Worm (Caenorhabditis elegans) whole organism, late embryonic: ENCODE results near the gene T20D4.10.

ENCODE experiments used
- F13H6.1 ChIP-seq: sonication (generic microtip); optimal IDR thresholded peaks from 2 replicates; lab custom pipeline; 2016; ENCODE audit warnings: missing genetic modification characterization, missing compliant biosample characterization
- ceh-19 ChIP-seq: fragments of 200-800 bp; sonication (Bioruptor generic); optimal IDR thresholded peaks from 2 replicates; lab custom pipeline; 2018; ENCODE audit warnings: mild to moderate bottlenecking, missing genetic modification characterization, missing compliant biosample characterization
- ceh-2 ChIP-seq: sonication (generic microtip); optimal IDR thresholded peaks from 2 replicates; lab custom pipeline; 2016; ENCODE audit warnings: missing genotype, missing genetic modification characterization, missing compliant biosample characterization
- ceh-6 ChIP-seq: fragments of 200-800 bp; sonication (Bioruptor generic); optimal IDR thresholded peaks from 2 replicates; lab custom pipeline; 2018; ENCODE audit warnings: mild to moderate bottlenecking, missing genetic modification characterization, missing compliant biosample characterization
- che-1 ChIP-seq: sonication (generic microtip); optimal IDR thresholded peaks from 2 replicates; lab custom pipeline; 2016; ENCODE audit warnings: mild to moderate bottlenecking, missing genetic modification characterization, missing compliant biosample characterization
- madf-2 ChIP-seq: sonication (generic microtip); optimal IDR thresholded peaks from 2 replicates; lab custom pipeline; 2017; ENCODE audit warnings: missing genetic modification characterization, missing compliant biosample characterization
- pat-9 ChIP-seq: fragments of 200-800 bp; sonication (Bioruptor generic); optimal IDR thresholded peaks from 2 replicates; lab custom pipeline; 2018; ENCODE audit warnings: mild to moderate bottlenecking, missing genetic modification characterization, moderate library complexity, missing compliant biosample characterization
- pha-4 ChIP-seq: fragments of 150-350 bp; optimal IDR thresholded peaks from 2 replicates; lab custom pipeline; 2018; ENCODE audit warnings: missing biosample characterization, missing genetic modification reagents, missing genetic modification characterization
- syd-9 ChIP-seq: sonication (generic microtip); optimal IDR thresholded peaks from 2 replicates; lab custom pipeline; 2016; ENCODE audit warnings: mild to moderate bottlenecking, missing genetic modification characterization, moderate library complexity, missing compliant biosample characterization
- tbx-7 ChIP-seq: sonication (generic microtip); optimal IDR thresholded peaks from 2 replicates; lab custom pipeline; 2016; ENCODE audit warnings: missing genotype, missing genetic modification characterization, missing compliant biosample characterization
- unc-3 ChIP-seq, 2 experiments: fragments of 200-800 bp in 1 of 2; sonication (Bioruptor generic) in 1 of 2; sonication (generic microtip) in 1 of 2; conservative IDR thresholded peaks in 1 of 2; optimal IDR thresholded peaks in 1 of 2; 2 replicates each; pipeline versions ENCODE4 v1.3.6 to Lab custom; 2016 to 2022; ENCODE audit warnings: missing compliant biosample characterization in 2 of 2, missing genetic modification characterization in 2 of 2, missing genetic modification reagents in 1 of 2
- unc-86 ChIP-seq: sonication (generic microtip); optimal IDR thresholded peaks from 2 replicates; lab custom pipeline; 2016; ENCODE audit warnings: missing genetic modification characterization, missing compliant biosample characterization

DNA sequence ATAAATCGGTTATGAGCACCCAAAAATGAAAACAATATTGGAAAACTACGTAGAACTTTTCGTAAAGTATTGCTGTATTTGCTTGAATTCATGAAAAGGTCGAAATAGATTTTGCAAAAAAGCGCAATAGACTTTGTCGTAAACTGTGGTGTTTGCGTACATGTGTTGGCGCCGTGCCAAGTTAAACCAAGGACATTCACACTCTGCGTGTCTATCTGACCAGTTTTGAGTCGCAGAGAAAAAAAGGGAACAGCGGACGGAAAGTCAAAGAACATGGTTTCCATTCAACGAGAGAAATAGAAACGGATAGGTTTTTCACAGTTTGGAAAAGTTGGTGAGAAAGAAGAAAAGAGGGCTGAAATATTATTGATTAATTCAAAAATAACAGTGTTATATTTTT lies 9.0 kb upstream of the T20D4.10 start:
- no peak for TF ChIP-seq unc-86 (tag; lab: Kevin White, UChicago)
- no peak for TF ChIP-seq F13H6.1 (tag; lab: Kevin White, UChicago)
- TF ChIP-seq unc-3 (GFP tag; conservative IDR thresholded peaks at IDR 0.05; lab: Robert Waterston, UW), result no peak
- no peak for TF ChIP-seq unc-3 (tag; optimal IDR thresholded peaks at IDR 0.05; lab: Kevin White, UChicago)
- no peak for TF ChIP-seq che-1
- no peak for TF ChIP-seq ceh-2
- no peak for TF ChIP-seq syd-9 (tag; lab: Kevin White, UChicago)
- TF ChIP-seq ceh-19 (GFP tag; lab: Kevin White, UChicago), result no peak
- no peak for TF ChIP-seq pat-9 (tag; lab: Kevin White, UChicago)
- TF ChIP-seq tbx-7 (tag; lab: Kevin White, UChicago), result no peak
- TF ChIP-seq ceh-6 (GFP tag; lab: Kevin White, UChicago), result no peak
- TF ChIP-seq madf-2 (tag; lab: Kevin White, UChicago), result no peak
- no peak for TF ChIP-seq pha-4 (tag; lab: Kevin White, UChicago)
